Fruit fly (Drosophila melanogaster): ENCODE data around the gene Galphaf.

DNA sequence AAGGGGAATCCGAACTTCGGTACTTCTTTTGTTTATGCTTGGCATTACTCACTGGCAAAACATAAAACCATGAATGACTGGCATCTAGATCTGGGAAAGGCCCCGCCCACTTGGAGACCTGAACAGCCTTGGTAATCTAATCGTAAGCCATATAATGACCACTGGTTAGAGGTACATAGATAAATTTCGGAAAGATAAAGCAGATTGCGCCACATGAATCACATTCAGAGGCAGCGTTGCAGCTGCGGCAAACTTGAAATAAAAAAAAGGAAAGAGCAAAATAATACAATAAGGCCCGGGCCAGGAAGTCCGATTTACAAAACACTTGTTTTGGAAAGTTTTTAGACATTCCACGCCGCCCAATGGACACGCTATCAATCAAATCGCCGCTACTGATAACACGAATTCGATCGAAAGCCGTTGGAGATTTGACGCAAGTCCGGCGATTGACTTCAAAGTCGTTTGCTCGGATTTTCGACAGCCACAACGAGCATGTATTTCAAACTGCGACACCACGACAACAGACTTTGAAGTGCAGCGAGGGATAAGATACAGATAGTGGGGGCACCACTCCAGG lies 3.5 kb downstream of the Galphaf start:
- TF ChIP-seq CG12104 (GFP tag; optimal IDR thresholded peaks at IDR 0.05): no peak
- TF ChIP-seq Med (GFP tag): no peak

Data from whole organism, embryonic.